Fruit fly (Drosophila melanogaster): ENCODE results near the gene alpha-Est2.
A peak's percentile ranks its signal among the peaks of the same experiment; 100 is the strongest.

Gene alpha-Est2

DNA sequence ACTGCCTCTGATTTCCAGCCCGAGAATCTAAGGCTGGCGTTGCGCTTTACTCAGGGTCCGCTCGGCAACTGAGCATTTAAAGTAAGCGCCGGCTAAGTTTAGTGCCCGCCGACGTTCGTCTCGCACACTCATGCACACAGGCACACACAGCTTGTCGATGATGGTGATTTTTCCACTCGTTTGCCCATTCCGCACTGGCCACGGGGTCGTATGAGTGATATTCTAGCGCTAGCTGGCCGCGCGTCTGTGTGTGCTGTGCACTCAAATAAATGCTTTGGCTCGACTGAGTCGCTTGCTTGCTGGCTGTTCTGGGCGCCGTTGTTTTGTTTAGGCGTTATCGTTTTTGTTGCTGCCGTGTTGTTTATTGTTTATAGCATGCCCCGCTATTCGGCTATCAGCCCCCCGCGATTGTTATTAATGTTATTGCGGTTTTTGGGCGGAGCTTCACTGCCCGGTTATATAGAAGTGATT is 26.0 kb upstream of the alpha-Est2 start, which contains the start of gene alpha-Est8:
Gene alpha-Est8, minus strand, starts transcription at position 72 of the 471 bp plus-strand sequence.
- TF ChIP-seq CG5204 (GFP tag; optimal IDR thresholded peaks at IDR 0.05) = peak; percentile 38
- TF ChIP-seq Hr96 (GFP tag; optimal IDR thresholded peaks at IDR 0.05) = peak; percentile 2
- TF ChIP-seq CG7101 (tag; optimal IDR thresholded peaks at IDR 0.05) = peak; percentile 28
- peak; percentile 51 for TF ChIP-seq CG33017 (tag; optimal IDR thresholded peaks at IDR 0.05)
- peak; percentile 10 for TF ChIP-seq Clk (GFP tag; optimal IDR thresholded peaks at IDR 0.05)
- no peak for TF ChIP-seq CG11617 (GFP tag; optimal IDR thresholded peaks at IDR 0.05)
- TF ChIP-seq bab1 (GFP tag; optimal IDR thresholded peaks at IDR 0.05) = no peak
- TF ChIP-seq Mnt (GFP tag; optimal IDR thresholded peaks at IDR 0.05) = peak; percentile 59
- TF ChIP-seq toe (GFP tag; optimal IDR thresholded peaks at IDR 0.05) = peak; percentile 31
- peak; percentile 2 for TF ChIP-seq kay (GFP tag; ENCODE audit: borderline replicate concordance)
- peak; percentile 88 for TF ChIP-seq ovo (GFP tag; optimal IDR thresholded peaks at IDR 0.05)
- TF ChIP-seq CG7045 (GFP tag; optimal IDR thresholded peaks at IDR 0.05) = peak; percentile 38
- peak; percentile 3 for TF ChIP-seq tj (GFP tag; optimal IDR thresholded peaks at IDR 0.05)
- TF ChIP-seq Crg-1 (GFP tag; optimal IDR thresholded peaks at IDR 0.05) = no peak
- no peak for TF ChIP-seq cnc (optimal IDR thresholded peaks at IDR 0.05)
- peak; percentile 47 for TF ChIP-seq CG12768 (GFP tag; optimal IDR thresholded peaks at IDR 0.05)
- TF ChIP-seq pad (GFP tag; optimal IDR thresholded peaks at IDR 0.05) = peak; percentile 14
- TF ChIP-seq CG1620 (GFP tag; optimal IDR thresholded peaks at IDR 0.05) = no peak
- peak; percentile 29 for TF ChIP-seq CG14711 (tag; optimal IDR thresholded peaks at IDR 0.05)
- TF ChIP-seq cic (GFP tag; optimal IDR thresholded peaks at IDR 0.05) = peak; percentile 55

dm6 chr3R:7519356-7519755 is 22.3 kb upstream of the alpha-Est2 start, which contains the start of gene Ubc84D:
Gene Ubc84D (minus strand): TSS chr3R:7519456.
- TF ChIP-seq pad (GFP tag; optimal IDR thresholded peaks at IDR 0.05) = no peak
- TF ChIP-seq Clk (GFP tag; optimal IDR thresholded peaks at IDR 0.05) = no peak
- TF ChIP-seq kay (GFP tag; ENCODE audit: borderline replicate concordance) = no peak
- no peak for TF ChIP-seq CG14711 (tag; optimal IDR thresholded peaks at IDR 0.05)
- no peak for TF ChIP-seq cic (GFP tag; optimal IDR thresholded peaks at IDR 0.05)
- TF ChIP-seq CG7045 (GFP tag; optimal IDR thresholded peaks at IDR 0.05) = no peak
- TF ChIP-seq CG11617 (GFP tag; optimal IDR thresholded peaks at IDR 0.05) = no peak
- no peak for TF ChIP-seq CG1620 (GFP tag; optimal IDR thresholded peaks at IDR 0.05)
- no peak for TF ChIP-seq CG7101 (tag; optimal IDR thresholded peaks at IDR 0.05)
- no peak for TF ChIP-seq CG12768 (GFP tag; optimal IDR thresholded peaks at IDR 0.05)
- no peak for TF ChIP-seq toe (GFP tag; optimal IDR thresholded peaks at IDR 0.05)
- TF ChIP-seq Hr96 (GFP tag; optimal IDR thresholded peaks at IDR 0.05) = no peak
- TF ChIP-seq CG33017 (tag; optimal IDR thresholded peaks at IDR 0.05) = no peak
- no peak for TF ChIP-seq cnc (optimal IDR thresholded peaks at IDR 0.05)
- TF ChIP-seq bab1 (GFP tag; optimal IDR thresholded peaks at IDR 0.05) = no peak
- TF ChIP-seq CG5204 (GFP tag; optimal IDR thresholded peaks at IDR 0.05) = no peak
- TF ChIP-seq ovo (GFP tag; optimal IDR thresholded peaks at IDR 0.05) = no peak

dm6 chr3R:7522266-7522955 is 19.2 kb upstream of the alpha-Est2 start:
- TF ChIP-seq CG7045 (GFP tag; optimal IDR thresholded peaks at IDR 0.05) (peak; percentile 5), tj (GFP tag; optimal IDR thresholded peaks at IDR 0.05) (no peak), cic (GFP tag; optimal IDR thresholded peaks at IDR 0.05) (peak; percentile 24), CG5204 (GFP tag; optimal IDR thresholded peaks at IDR 0.05) (peak; percentile 20), pad (GFP tag; optimal IDR thresholded peaks at IDR 0.05) (no peak), cnc (optimal IDR thresholded peaks at IDR 0.05) (peak in 1 of 2 experiments; percentile 31), CG11617 (GFP tag; optimal IDR thresholded peaks at IDR 0.05) (no peak), ovo (GFP tag; optimal IDR thresholded peaks at IDR 0.05) (peak; percentile 27), toe (GFP tag; optimal IDR thresholded peaks at IDR 0.05) (peak; percentile 26), kay (GFP tag; ENCODE audit: borderline replicate concordance) (peak; percentile 61), bab1 (GFP tag; optimal IDR thresholded peaks at IDR 0.05) (no peak), Hr96 (GFP tag; optimal IDR thresholded peaks at IDR 0.05) (no peak), Crg-1 (GFP tag; optimal IDR thresholded peaks at IDR 0.05) (peak; percentile 60), CG12768 (GFP tag; optimal IDR thresholded peaks at IDR 0.05) (peak; percentile 44), Clk (GFP tag; optimal IDR thresholded peaks at IDR 0.05) (no peak), CG33017 (tag; optimal IDR thresholded peaks at IDR 0.05) (peak; percentile 59), Mnt (GFP tag; optimal IDR thresholded peaks at IDR 0.05) (peak; percentile 10), CG7101 (tag; optimal IDR thresholded peaks at IDR 0.05) (peak; percentile 65), CG14711 (tag; optimal IDR thresholded peaks at IDR 0.05) (peak; percentile 16)

dm6 chr3R:7523594-7523993 is 18.0 kb upstream of the alpha-Est2 start, which contains the start of gene alpha-Est7:
Gene alpha-Est7 (minus strand): TSS chr3R:7523753.
- TF ChIP-seq CG7101 (tag; optimal IDR thresholded peaks at IDR 0.05) (no peak), Mnt (GFP tag; optimal IDR thresholded peaks at IDR 0.05) (no peak), CG12768 (GFP tag; optimal IDR thresholded peaks at IDR 0.05) (peak; percentile 33), tj (GFP tag; optimal IDR thresholded peaks at IDR 0.05) (no peak), cic (GFP tag; optimal IDR thresholded peaks at IDR 0.05) (no peak), Crg-1 (GFP tag; optimal IDR thresholded peaks at IDR 0.05) (no peak), Clk (GFP tag; optimal IDR thresholded peaks at IDR 0.05) (no peak), pad (GFP tag; optimal IDR thresholded peaks at IDR 0.05) (no peak), CG14711 (tag; optimal IDR thresholded peaks at IDR 0.05) (no peak), CG7045 (GFP tag; optimal IDR thresholded peaks at IDR 0.05) (no peak), CG11617 (GFP tag; optimal IDR thresholded peaks at IDR 0.05) (no peak), ovo (GFP tag; optimal IDR thresholded peaks at IDR 0.05) (no peak), bab1 (GFP tag; optimal IDR thresholded peaks at IDR 0.05) (no peak), cnc (optimal IDR thresholded peaks at IDR 0.05) (no peak), CG1620 (GFP tag; optimal IDR thresholded peaks at IDR 0.05) (no peak), toe (GFP tag; optimal IDR thresholded peaks at IDR 0.05) (peak; percentile 7), kay (GFP tag; ENCODE audit: borderline replicate concordance) (peak; percentile 91), Hr96 (GFP tag; optimal IDR thresholded peaks at IDR 0.05) (no peak), CG5204 (GFP tag; optimal IDR thresholded peaks at IDR 0.05) (no peak), CG33017 (tag; optimal IDR thresholded peaks at IDR 0.05) (no peak)

DNA sequence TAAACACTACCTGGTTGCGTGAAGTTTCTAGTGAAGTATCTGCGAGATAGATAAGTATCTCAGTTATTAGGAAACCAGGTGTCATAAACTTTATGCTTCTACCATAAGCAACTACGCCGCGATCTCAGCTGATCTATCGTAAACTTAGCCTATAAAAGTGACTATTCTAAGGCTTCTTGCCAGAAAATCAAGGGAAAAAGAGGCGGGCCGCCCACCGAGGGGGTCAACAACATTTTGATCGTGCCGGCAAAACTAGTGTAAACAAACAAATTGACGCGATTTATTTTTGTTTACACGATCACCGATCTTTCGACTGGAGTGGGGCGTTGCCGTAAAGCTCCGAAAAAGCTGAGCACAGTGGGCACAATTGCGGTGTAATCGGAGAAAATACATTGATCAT is 17.4 kb upstream of the alpha-Est2 start:
- TF ChIP-seq CG12768 (GFP tag; optimal IDR thresholded peaks at IDR 0.05) = no peak
- TF ChIP-seq CG33017 (tag; optimal IDR thresholded peaks at IDR 0.05) = peak; percentile 11

Measured in whole organism, adult.